Fruit fly (Drosophila melanogaster): ENCODE measurements around the gene Pus10.

DNA sequence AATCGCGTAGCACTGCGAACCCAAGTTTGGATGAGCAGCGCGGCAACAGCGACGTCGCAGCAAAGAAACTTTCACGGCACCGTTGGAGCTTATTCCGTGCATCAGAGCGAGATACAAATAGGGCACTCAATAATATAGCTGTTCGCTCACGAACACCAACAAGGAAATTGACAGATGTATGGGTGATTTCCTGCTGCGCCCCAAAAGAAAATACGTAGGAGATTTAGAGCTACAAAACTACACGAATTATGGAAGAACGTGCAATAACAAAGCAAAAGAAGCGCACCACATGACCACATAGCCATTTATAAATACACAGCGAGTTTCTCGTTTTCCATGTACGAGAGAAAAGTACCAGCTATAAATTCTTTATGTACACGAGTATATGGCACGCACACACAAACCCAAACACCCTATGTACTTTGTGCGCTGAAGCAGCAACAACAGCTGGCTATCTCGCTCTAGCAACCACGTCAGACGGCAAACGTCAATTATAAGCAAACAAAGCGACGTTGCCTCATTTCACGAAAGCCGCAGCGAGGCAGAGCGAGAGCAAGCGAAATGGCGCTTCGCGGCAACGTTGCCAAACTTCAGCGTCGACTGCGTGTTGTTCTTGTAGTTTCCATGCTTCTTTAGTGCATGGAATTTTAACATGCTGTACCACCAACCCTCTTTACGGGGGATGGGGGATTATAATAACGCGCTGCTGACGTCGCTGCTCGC is 6.5 kb upstream of the Pus10 start:
- no peak for TF ChIP-seq psq (optimal IDR thresholded peaks at IDR 0.05)
- TF ChIP-seq Myc (optimal IDR thresholded peaks at IDR 0.05), result no peak
